Worm (Caenorhabditis elegans): ENCODE data around the gene fmo-1.

Gene fmo-1

DNA sequence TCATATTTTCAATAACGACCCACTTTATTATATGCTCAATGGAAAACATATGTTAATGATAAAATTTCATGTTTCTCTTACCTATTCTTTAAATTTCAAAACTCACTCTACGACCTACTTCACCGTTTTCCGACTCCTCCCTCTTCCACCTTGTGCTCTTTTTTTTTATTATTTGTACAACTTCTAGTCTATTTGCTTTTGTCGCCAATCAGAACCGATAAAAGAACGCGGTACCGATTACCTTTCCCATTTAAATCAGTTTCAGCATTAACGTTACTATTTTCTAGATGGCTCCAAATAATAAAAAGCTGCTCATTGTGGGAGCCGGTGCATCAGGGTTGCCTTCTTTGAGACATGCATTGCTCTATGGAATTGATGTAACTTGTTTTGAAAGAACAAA, at the start of gene fmo-1:
TSS of gene fmo-1 (plus strand) at position 98 of the 400 bp plus-strand sequence.
- TF ChIP-seq lin-39 (tag; optimal IDR thresholded peaks at IDR 0.05) (no peak), nhr-10 (tag; optimal IDR thresholded peaks at IDR 0.05) (no peak), ama-1 (optimal IDR thresholded peaks at IDR 0.05) (no peak), gmeb-1 (tag; optimal IDR thresholded peaks at IDR 0.05) (peak; percentile 8), fos-1 (tag; optimal IDR thresholded peaks at IDR 0.05) (peak; percentile 52), mbf-1 (tag; optimal IDR thresholded peaks at IDR 0.05) (no peak), ztf-4 (tag; optimal IDR thresholded peaks at IDR 0.05) (no peak), nhr-6 (tag; optimal IDR thresholded peaks at IDR 0.05) (no peak)

DNA sequence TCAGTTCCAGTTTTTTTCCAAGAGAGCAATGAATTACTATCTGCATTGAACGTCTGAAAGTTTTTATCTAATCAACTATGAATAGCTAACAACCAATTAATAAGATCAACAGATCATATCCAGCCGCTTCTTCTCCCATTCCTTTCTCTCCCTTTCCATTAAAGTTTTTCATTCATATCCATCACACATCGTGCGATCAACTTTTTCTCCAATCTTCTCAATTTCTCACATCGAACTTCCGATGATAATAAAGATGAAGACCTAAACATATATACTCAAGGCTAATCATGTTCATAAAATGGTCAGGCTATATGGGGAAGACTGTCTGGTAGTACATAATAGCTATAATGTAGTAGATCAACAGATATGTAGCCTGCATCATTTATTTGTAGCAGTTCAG, 49.4 kb upstream of the fmo-1 start:
- TF ChIP-seq sma-3 (GFP tag; optimal IDR thresholded peaks at IDR 0.05): peak; percentile 27
- peak; percentile 10 for TF ChIP-seq sma-9 (GFP tag; optimal IDR thresholded peaks at IDR 0.05)
- TF ChIP-seq sma-9 (tag; optimal IDR thresholded peaks at IDR 0.05): no peak
- no peak for TF ChIP-seq nhr-6 (tag; optimal IDR thresholded peaks at IDR 0.05)
- no peak for TF ChIP-seq sem-4 (tag; optimal IDR thresholded peaks at IDR 0.05)
- TF ChIP-seq R02D3.7 (tag; optimal IDR thresholded peaks at IDR 0.05): no peak
- TF ChIP-seq nhr-21 (tag; optimal IDR thresholded peaks at IDR 0.05): peak; percentile 8
- no peak for TF ChIP-seq egl-27 (tag; optimal IDR thresholded peaks at IDR 0.05)
- no peak for TF ChIP-seq elt-3 (tag; optimal IDR thresholded peaks at IDR 0.05)
- no peak for TF ChIP-seq lsy-2 (tag; optimal IDR thresholded peaks at IDR 0.05)
- no peak for TF ChIP-seq gmeb-1 (tag; optimal IDR thresholded peaks at IDR 0.05)
- peak; percentile 37 for TF ChIP-seq nhr-25 (tag; optimal IDR thresholded peaks at IDR 0.05)
- TF ChIP-seq unc-55 (GFP tag; optimal IDR thresholded peaks at IDR 0.05): no peak

DNA sequence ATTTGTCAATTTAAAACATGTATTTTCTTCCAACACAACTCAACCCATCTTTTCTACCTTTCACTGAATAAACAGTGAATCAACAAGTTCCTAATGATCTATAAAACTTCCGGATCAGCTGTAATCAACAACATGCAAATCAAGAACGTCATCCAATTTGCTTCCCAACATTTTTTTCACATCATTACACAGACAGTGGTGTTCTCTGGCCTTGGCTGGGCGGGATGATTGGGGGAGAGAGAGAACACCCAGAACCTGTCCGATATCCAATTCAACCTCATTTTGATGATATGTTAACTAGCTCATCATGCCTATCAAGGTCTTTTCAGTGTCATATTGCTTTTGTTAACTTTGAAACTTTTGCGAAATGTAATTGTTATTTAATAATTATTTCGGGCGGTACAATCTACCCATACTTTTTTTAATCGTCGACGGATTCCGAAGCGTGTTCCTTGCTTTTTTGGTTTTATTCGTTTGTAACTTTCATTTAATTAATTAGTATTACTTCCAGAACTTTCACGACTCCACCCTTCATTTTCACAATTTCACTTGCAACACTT, 46.7 kb upstream of the fmo-1 start, which contains the start of gene ptr-14:
TSS of gene ptr-14 (plus strand) at position 510 of the 560 bp plus-strand sequence.
- TF ChIP-seq nhr-25 (tag; optimal IDR thresholded peaks at IDR 0.05): peak; percentile 49
- TF ChIP-seq sma-3 (GFP tag; optimal IDR thresholded peaks at IDR 0.05): no peak

DNA sequence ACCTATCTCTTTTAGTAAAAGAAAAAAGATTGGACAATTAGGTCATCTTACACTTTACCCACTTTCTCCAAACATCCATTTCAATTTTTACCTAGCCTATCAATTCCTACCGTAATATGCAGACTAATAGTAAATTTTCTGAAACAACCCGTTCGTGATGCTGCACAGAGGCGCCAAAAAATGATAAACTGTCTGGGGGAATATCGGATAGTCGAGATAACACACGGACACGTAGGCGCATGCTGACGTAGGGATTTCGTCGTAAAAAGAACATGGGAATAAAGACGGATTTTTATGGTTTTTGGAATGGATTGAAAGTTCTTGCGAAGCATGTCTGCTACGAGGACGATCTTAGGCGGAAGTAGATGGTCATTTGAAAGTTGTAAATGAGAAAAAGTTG, 45.3 kb upstream of the fmo-1 start:
- TF ChIP-seq nhr-21 (tag; optimal IDR thresholded peaks at IDR 0.05) (peak; percentile 31), peb-1 (tag; optimal IDR thresholded peaks at IDR 0.05) (no peak)

DNA sequence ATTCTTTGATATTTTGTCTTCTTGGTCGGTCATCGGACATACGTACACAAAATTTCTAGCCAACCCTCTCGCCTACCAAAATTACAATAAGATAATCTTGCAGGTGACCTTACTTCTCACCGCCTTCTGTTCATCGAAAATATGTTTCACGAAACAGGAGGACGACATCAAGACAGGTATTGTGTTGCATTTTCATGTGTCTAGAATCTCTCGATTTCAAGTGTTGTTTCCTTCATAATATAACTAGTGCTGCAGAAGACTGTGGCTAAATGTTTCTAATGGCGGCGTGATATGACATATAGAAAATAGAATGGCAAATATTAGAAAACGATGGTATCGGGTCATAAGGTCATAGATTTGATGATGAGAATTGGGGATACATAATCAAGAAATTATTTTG, 44.6 kb upstream of the fmo-1 start:
- TF ChIP-seq nhr-25 (tag; optimal IDR thresholded peaks at IDR 0.05): peak; percentile 81
- TF ChIP-seq nhr-6 (tag; optimal IDR thresholded peaks at IDR 0.05): no peak
- peak; percentile 21 for TF ChIP-seq crh-2 (tag; optimal IDR thresholded peaks at IDR 0.05)
- TF ChIP-seq nhr-21 (tag; optimal IDR thresholded peaks at IDR 0.05): peak; percentile 2
- TF ChIP-seq nhr-129 (tag; optimal IDR thresholded peaks at IDR 0.05): peak; percentile 3

DNA sequence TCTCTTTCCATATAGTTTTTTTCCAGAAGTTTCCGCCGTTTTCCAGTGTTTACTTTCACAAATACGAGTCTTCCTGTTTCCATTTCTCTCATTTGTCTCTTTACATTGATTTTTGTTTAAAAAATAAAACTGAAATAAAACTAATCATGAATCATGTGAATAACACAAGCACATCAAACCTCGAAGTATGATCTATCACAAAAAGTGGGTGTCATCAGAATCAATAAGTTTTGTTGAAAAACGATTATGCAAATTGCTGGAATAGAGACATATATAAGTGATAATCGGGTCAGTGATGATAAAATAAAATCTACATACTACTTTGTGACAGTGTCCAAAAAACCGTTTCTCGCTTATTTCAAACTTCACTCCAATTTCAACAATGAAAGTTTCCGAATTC, 40.8 kb upstream of the fmo-1 start, which contains the start of gene R09H10.7:
TSS of gene R09H10.7 (plus strand) at position 301 of the 400 bp plus-strand sequence.
- TF ChIP-seq dmd-4 (tag; optimal IDR thresholded peaks at IDR 0.05) (no peak), C34F6.9 (tag; optimal IDR thresholded peaks at IDR 0.05) (no peak)

DNA sequence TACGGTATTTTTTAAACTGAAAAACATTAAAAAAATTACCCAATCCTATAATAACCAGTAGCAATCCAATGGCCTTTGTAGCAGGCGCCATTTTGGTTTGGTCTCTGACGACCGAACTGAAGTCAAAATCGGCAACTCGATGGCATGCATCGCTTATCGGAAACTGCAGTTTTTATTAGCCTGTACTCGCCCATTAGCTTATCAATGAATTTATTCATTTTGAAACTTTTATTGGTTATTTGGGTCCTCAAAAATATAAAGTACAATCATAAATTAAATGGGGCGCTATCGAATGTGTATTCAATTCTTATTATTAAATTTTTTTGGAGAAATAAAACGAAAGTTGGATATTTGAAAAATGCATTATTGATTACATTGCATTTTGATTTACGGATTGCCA, 32.9 kb upstream of the fmo-1 start, which contains the start of gene R09H10.5:
TSS of gene R09H10.5 (minus strand) at position 106 of the 400 bp plus-strand sequence.
- TF ChIP-seq sem-4 (tag; optimal IDR thresholded peaks at IDR 0.05) (no peak), fos-1 (tag; optimal IDR thresholded peaks at IDR 0.05) (peak; percentile 53), nhr-237 (tag; optimal IDR thresholded peaks at IDR 0.05) (no peak), aly-2 (tag; optimal IDR thresholded peaks at IDR 0.05) (no peak)

DNA sequence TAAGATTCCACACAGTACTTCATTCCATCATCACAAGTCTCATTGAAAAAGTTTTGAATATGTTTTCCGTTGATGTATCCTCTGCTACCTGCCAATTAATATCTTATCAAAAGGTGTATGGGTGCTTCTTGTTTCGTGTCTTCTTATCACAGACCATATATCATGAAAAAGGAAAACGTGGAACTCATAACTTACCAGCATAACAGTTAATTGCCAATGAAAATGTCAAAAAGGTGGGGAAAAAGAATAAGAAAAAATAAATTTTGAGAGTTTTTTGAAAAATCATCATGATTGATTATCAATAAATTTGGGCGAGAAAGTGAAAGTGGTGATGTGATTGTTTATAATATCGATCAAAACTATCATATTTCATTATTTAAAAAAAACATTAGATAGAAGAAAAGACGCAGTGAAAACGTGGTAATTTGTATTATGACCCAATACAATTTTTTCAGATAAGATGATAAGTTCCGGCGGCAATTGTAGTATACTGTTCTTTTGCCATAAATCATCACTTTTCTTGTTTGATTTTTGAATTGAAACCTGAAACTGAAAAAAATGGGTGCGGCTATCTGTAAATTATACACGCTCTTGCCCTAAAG, 30.6 kb upstream of the fmo-1 start, which contains the start of gene F56C4.4:
TSS of gene F56C4.4 (minus strand) at position 315 of the 602 bp plus-strand sequence.
- TF ChIP-seq crh-2 (tag; optimal IDR thresholded peaks at IDR 0.05): peak; percentile 55
- no peak for TF ChIP-seq egl-27 (tag; optimal IDR thresholded peaks at IDR 0.05)
- TF ChIP-seq nhr-25 (tag; optimal IDR thresholded peaks at IDR 0.05): no peak
- peak; percentile 41 for TF ChIP-seq fos-1 (tag; optimal IDR thresholded peaks at IDR 0.05)
